Worm (Caenorhabditis elegans) whole organism, L2 larva: Measurements from ENCODE around the gene str-31.

Experiments used
- C34F6.9 ChIP-seq: fragments of 150-350 bp; optimal IDR thresholded peaks from 2 replicates; lab custom pipeline; 2014; ENCODE audit warnings: missing biosample characterization, missing genetic modification characterization
- F13H6.1 ChIP-seq: sonication (generic microtip); optimal IDR thresholded peaks from 2 replicates; lab custom pipeline; 2016; ENCODE audit warnings: missing genetic modification characterization, missing compliant biosample characterization
- R02D3.7 ChIP-seq: fragments of 150-350 bp; optimal IDR thresholded peaks from 2 replicates; lab custom pipeline; 2014; ENCODE audit warnings: missing biosample characterization, missing genetic modification characterization
- ZK546.5 ChIP-seq: sonication (generic microtip); optimal IDR thresholded peaks from 2 replicates; lab custom pipeline; 2017; ENCODE audit warnings: missing biosample characterization, missing genetic modification characterization
- alr-1 ChIP-seq: fragments of 150-350 bp; optimal IDR thresholded peaks from 2 replicates; lab custom pipeline; 2014; ENCODE audit warnings: missing biosample characterization, missing genetic modification characterization
- aly-2 ChIP-seq: fragments of 150-350 bp; optimal IDR thresholded peaks from 2 replicates; lab custom pipeline; 2014; ENCODE audit warnings: missing biosample characterization, missing genetic modification characterization
- blmp-1 ChIP-seq: sonication (generic microtip); optimal IDR thresholded peaks from 2 replicates; lab custom pipeline; 2017; ENCODE audit warnings: missing genetic modification characterization, mild to moderate bottlenecking, missing compliant biosample characterization, antibody characterized with exemption, moderate library complexity; ENCODE audit not compliant: insufficient read depth
- ceh-16 ChIP-seq: fragments of 150-350 bp; optimal IDR thresholded peaks from 2 replicates; lab custom pipeline; 2014; ENCODE audit warnings: missing biosample characterization, missing genetic modification characterization
- crh-2 ChIP-seq: sonication (generic microtip); optimal IDR thresholded peaks from 2 replicates; lab custom pipeline; 2017; ENCODE audit warnings: missing biosample characterization, missing genetic modification characterization
- egl-27 ChIP-seq: sonication (generic microtip); optimal IDR thresholded peaks from 3 replicates; lab custom pipeline; 2017; ENCODE audit warnings: missing biosample characterization, missing genetic modification reagents, missing genetic modification characterization
- elt-1 ChIP-seq: fragments of 150-350 bp; optimal IDR thresholded peaks from 2 replicates; lab custom pipeline; 2014; ENCODE audit warnings: missing biosample characterization, missing genetic modification characterization
- elt-3 ChIP-seq: sonication (generic microtip); optimal IDR thresholded peaks from 2 replicates; lab custom pipeline; 2017; ENCODE audit warnings: missing biosample characterization, missing genetic modification characterization
- lin-11 ChIP-seq: fragments of 150-350 bp; sonication (generic microtip); optimal IDR thresholded peaks from 2 replicates; lab custom pipeline; 2014; ENCODE audit warnings: missing biosample characterization, missing genetic modification characterization, inconsistent platforms, mixed read lengths
- mbf-1 ChIP-seq: sonication (generic microtip); optimal IDR thresholded peaks from 2 replicates; lab custom pipeline; 2017; ENCODE audit warnings: missing biosample characterization, missing genetic modification characterization
- mdl-1 ChIP-seq, 2 experiments: fragments of 150-350 bp in 1 of 2; sonication (generic microtip) in 1 of 2; optimal IDR thresholded peaks; 2 replicates each; lab custom pipeline; 2017; ENCODE audit warnings: missing biosample characterization in 2 of 2, missing genetic modification characterization in 2 of 2
- nhr-10 ChIP-seq: sonication (generic microtip); optimal IDR thresholded peaks from 2 replicates; lab custom pipeline; 2017; ENCODE audit warnings: missing biosample characterization, missing genetic modification characterization
- nhr-11 ChIP-seq: fragments of 150-350 bp; optimal IDR thresholded peaks from 2 replicates; lab custom pipeline; 2014; ENCODE audit warnings: missing biosample characterization, missing genetic modification characterization
- nhr-12 ChIP-seq: fragments of 150-350 bp; optimal IDR thresholded peaks from 2 replicates; lab custom pipeline; 2014; ENCODE audit warnings: missing biosample characterization, missing genetic modification characterization
- nhr-129 ChIP-seq: fragments of 150-350 bp; optimal IDR thresholded peaks from 2 replicates; lab custom pipeline; 2014; ENCODE audit warnings: missing biosample characterization, missing genetic modification characterization
- nhr-21 ChIP-seq: fragments of 150-350 bp; optimal IDR thresholded peaks from 2 replicates; lab custom pipeline; 2014; ENCODE audit warnings: missing biosample characterization, missing genetic modification characterization
- nhr-23 ChIP-seq: fragments of 150-350 bp; optimal IDR thresholded peaks from 2 replicates; lab custom pipeline; 2014; ENCODE audit warnings: missing biosample characterization, missing genetic modification reagents, missing genetic modification characterization
- nhr-237 ChIP-seq: fragments of 150-350 bp; optimal IDR thresholded peaks from 2 replicates; lab custom pipeline; 2014; ENCODE audit warnings: missing biosample characterization, missing genetic modification characterization
- peb-1 ChIP-seq: fragments of 150-350 bp; optimal IDR thresholded peaks from 2 replicates; lab custom pipeline; 2014; ENCODE audit warnings: missing biosample characterization, missing genetic modification characterization
- sem-4 ChIP-seq: fragments of 150-350 bp; optimal IDR thresholded peaks from 2 replicates; lab custom pipeline; 2014; ENCODE audit warnings: missing biosample characterization, missing genetic modification reagents, missing genetic modification characterization
- skn-1 ChIP-seq: sonication (generic microtip); optimal IDR thresholded peaks from 2 replicates; lab custom pipeline; 2017; ENCODE audit warnings: missing biosample characterization, missing genetic modification characterization
- sma-9 ChIP-seq, 2 experiments: fragments of 150-350 bp in 1 of 2; sonication (generic microtip) in 1 of 2; optimal IDR thresholded peaks; 2 replicates each; lab custom pipeline; 2014 to 2016; ENCODE audit warnings: missing genetic modification characterization in 2 of 2, mild to moderate bottlenecking in 1 of 2, missing biosample characterization in 1 of 2, missing compliant biosample characterization in 1 of 2, missing genetic modification reagents in 1 of 2, moderate library complexity in 1 of 2
- unc-39 ChIP-seq: fragments of 150-350 bp; optimal IDR thresholded peaks from 2 replicates; lab custom pipeline; 2014; ENCODE audit warnings: missing biosample characterization, missing genetic modification characterization
- unc-55 ChIP-seq: fragments of 150-350 bp; sonication (generic microtip); optimal IDR thresholded peaks from 3 replicates; lab custom pipeline; 2014; ENCODE audit warnings: missing biosample characterization, missing genetic modification reagents, missing genetic modification characterization
- unc-62 ChIP-seq: fragments of 150-350 bp; optimal IDR thresholded peaks from 2 replicates; lab custom pipeline; 2014; ENCODE audit warnings: missing biosample characterization, missing genetic modification reagents, missing genetic modification characterization
- zag-1 ChIP-seq: fragments of 150-350 bp; optimal IDR thresholded peaks from 2 replicates; lab custom pipeline; 2014; ENCODE audit warnings: missing biosample characterization, missing genetic modification characterization
- ztf-1 ChIP-seq: fragments of 200-800 bp; sonication (Bioruptor generic); conservative IDR thresholded peaks from 2 replicates; pipeline ENCODE4 v1.3.6; 2022; ENCODE audit warnings: missing genetic modification characterization, missing compliant biosample characterization
- ztf-11 ChIP-seq: sonication (generic microtip); optimal IDR thresholded peaks from 2 replicates; lab custom pipeline; 2017; ENCODE audit warnings: missing biosample characterization, missing genetic modification characterization

The str-31 gene

DNA sequence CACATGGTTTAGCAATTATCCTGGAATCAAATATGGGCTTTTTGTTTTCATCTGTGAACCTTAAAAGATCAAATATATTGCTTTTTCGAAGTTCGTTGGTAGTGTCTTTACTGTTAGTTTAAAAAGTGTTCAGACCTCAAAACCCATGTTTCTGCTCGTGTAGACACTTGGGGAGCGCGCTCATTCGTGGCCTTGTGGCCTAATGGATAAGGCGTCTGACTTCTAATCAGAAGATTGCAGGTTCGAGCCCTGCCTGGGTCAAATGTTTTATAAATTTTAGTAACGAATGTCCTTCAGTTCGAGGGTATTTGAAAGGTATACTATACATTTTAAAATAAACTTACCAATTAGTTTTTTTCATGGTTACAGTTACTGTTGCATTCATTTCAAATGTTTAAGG lies 2.3 kb downstream of the str-31 start:
- TF ChIP-seq nhr-11 (tag; lab: Kevin White, UChicago) (no peak), sma-9 (GFP tag; optimal IDR thresholded peaks at IDR 0.05; lab: Kevin White, UChicago) (peak; percentile 34), sma-9 (tag; optimal IDR thresholded peaks at IDR 0.05; lab: Kevin White, UChicago) (no peak), nhr-21 (tag; lab: Kevin White, UChicago) (peak; percentile 10), unc-62 (no peak), mbf-1 (tag; lab: Kevin White, UChicago) (no peak)
- TF ChIP-seq, all 48 proteins: peak for 2

DNA sequence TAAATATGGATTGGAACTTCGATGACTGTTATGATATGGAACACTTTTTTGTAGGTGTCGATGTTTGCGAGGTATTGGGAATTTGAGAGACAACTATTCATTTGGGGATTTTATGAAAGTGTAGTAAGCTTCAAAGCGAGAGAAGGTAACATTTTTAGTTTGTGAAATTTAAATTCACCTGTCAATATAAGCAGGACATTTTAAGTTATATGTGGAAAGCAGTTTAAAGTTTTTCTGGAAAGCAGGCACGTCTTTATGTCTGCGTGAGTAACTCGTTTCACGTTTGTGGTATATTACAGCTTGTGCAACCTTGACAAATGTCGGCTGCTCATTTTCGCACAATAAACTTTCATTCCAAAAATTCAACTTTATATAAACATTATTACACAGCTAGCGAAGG lies 4.2 kb downstream of the str-31 start, which contains the start of gene srh-229:
srh-229 (minus strand) TSS at position 101 of the 400 bp plus-strand sequence.
- TF ChIP-seq nhr-10 (tag; lab: Kevin White, UChicago) = no peak
- no peak for TF ChIP-seq ztf-11 (tag; lab: Kevin White, UChicago)
- TF ChIP-seq, all 48 proteins: peak for 0

DNA sequence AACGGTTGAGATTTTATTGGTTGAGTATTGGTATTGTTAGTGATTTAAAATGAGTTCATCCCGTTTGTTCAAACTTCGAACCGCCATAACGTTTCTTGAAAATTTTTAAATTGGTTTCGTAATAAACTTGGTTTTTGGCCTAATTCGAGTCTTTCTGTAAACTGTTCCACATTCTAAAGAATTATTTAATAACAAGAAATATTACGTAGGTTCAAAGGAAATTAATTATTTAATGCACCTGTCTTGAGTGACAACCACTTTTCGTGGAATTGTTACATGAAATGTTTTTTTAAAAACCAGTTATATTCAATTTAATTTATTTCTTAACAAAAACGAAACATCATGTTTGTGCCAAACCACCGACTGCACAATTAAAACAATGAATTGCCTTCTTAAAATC lies 7.3 kb downstream of the str-31 start:
- no peak for TF ChIP-seq zag-1 (tag; lab: Kevin White, UChicago)
- no peak for TF ChIP-seq egl-27 (tag; lab: Kevin White, UChicago)
- no peak for TF ChIP-seq peb-1 (tag; lab: Kevin White, UChicago)
- no peak for TF ChIP-seq ztf-11 (tag; lab: Kevin White, UChicago)
- no peak for TF ChIP-seq sem-4
- no peak for TF ChIP-seq R02D3.7 (tag; lab: Kevin White, UChicago)
- TF ChIP-seq elt-3 (tag; lab: Kevin White, UChicago) = no peak
- TF ChIP-seq elt-1 (tag; lab: Kevin White, UChicago) = no peak
- TF ChIP-seq unc-62 = no peak
- no peak for TF ChIP-seq crh-2
- no peak for TF ChIP-seq nhr-129 (tag; lab: Kevin White, UChicago)
- no peak for TF ChIP-seq nhr-23 (tag; lab: Kevin White, UChicago)
- TF ChIP-seq ZK546.5 (tag; lab: Kevin White, UChicago) = no peak
- TF ChIP-seq alr-1 = no peak
- no peak for TF ChIP-seq C34F6.9 (tag; lab: Kevin White, UChicago)
- no peak for TF ChIP-seq ztf-1 (GFP tag; lab: Robert Waterston, UW)
- TF ChIP-seq nhr-237 (tag; lab: Kevin White, UChicago) = no peak
- no peak for TF ChIP-seq F13H6.1 (tag; lab: Kevin White, UChicago)
- no peak for TF ChIP-seq ceh-16 (tag; lab: Kevin White, UChicago)

DNA sequence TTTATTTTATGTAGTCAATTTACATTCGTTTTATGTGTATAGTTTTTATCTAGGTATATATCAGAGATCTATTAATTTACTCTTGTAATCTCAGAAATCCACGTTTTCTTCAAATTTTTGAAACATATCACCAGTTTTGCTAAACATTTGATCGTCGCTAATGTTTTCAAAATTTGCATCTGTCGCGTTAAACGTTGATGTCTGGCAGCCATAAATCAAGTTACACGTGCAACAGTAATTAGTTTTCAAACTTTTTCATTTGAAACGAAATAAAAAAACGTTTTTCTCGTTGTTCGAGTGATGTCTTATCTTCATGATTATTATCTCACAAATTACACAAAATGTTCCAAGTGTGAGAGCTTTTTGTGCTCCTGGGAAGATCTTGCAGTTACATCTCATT lies 11.0 kb downstream of the str-31 start, which contains the start of gene srh-79:
srh-79 (plus strand) TSS at position 301 of the 400 bp plus-strand sequence.
- no peak for TF ChIP-seq nhr-12 (tag; lab: Kevin White, UChicago)
- no peak for TF ChIP-seq nhr-23 (tag; lab: Kevin White, UChicago)
- TF ChIP-seq unc-39 = no peak
- no peak for TF ChIP-seq nhr-10 (tag; lab: Kevin White, UChicago)
- TF ChIP-seq mdl-1 (tag; optimal IDR thresholded peaks at IDR 0.05; lab: Kevin White, UChicago) = no peak
- TF ChIP-seq, all 48 proteins: peak for 0

DNA sequence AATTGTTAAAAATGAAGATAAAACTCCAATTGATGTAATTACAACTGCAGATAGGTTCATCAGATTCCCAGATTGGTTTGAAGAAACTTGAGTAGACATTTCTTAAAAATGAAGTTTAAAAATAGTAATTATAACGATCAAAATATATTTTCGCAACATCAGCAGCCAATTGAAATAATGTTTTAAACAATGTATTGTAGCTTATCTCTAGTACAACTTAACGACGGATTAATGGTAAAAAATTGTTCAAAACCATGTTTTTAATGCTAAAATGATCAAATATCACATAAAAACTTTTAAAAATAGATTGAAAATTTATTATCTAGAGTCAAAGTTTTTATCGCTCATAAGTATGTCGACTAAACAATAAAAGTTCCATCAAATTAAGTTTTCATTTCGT lies 13.3 kb downstream of the str-31 start, which contains the start of gene srbc-11:
srbc-11 (minus strand) TSS at position 101 of the 400 bp plus-strand sequence.
- TF ChIP-seq ZK546.5 (tag; lab: Kevin White, UChicago) (no peak), nhr-23 (tag; lab: Kevin White, UChicago) (no peak), sem-4 (no peak), blmp-1 (tag; lab: Kevin White, UChicago) (no peak), mbf-1 (tag; lab: Kevin White, UChicago) (no peak), unc-55 (no peak), nhr-12 (tag; lab: Kevin White, UChicago) (no peak), sma-9 (GFP tag; optimal IDR thresholded peaks at IDR 0.05; lab: Kevin White, UChicago) (no peak), sma-9 (tag; optimal IDR thresholded peaks at IDR 0.05; lab: Kevin White, UChicago) (no peak), lin-11 (tag; lab: Kevin White, UChicago) (no peak)
- TF ChIP-seq, all 48 proteins: peak for 0

DNA sequence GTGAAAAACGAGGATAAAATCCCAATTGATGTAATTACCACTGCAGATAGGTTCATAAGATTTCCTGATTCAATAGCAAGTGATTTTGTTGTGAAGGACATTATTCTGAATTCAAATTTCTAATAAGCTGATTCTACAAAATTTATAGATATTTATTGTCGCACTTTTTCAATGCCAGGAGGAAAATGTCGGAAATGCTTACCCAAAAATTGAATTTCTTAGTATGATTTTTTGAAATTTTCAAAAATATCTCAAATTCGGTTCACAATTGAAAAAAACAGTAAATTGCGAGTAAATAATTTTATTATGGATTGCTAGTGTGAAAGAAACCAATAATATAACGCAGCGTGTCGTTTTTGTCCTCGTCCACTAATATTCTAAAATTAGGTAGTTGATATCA lies 15.5 kb downstream of the str-31 start, which contains the start of gene srbc-10:
srbc-10 (minus strand) TSS at position 101 of the 400 bp plus-strand sequence.
- TF ChIP-seq skn-1 (tag; lab: Kevin White, UChicago) = no peak
- TF ChIP-seq sem-4 = no peak
- TF ChIP-seq nhr-12 (tag; lab: Kevin White, UChicago) = no peak
- no peak for TF ChIP-seq aly-2 (tag; lab: Kevin White, UChicago)
- no peak for TF ChIP-seq nhr-21 (tag; lab: Kevin White, UChicago)
- TF ChIP-seq zag-1 (tag; lab: Kevin White, UChicago) = no peak
- no peak for TF ChIP-seq egl-27 (tag; lab: Kevin White, UChicago)
- TF ChIP-seq R02D3.7 (tag; lab: Kevin White, UChicago) = no peak
- no peak for TF ChIP-seq C34F6.9 (tag; lab: Kevin White, UChicago)
